Worm (Caenorhabditis elegans): ENCODE data around the gene F42A6.6.

F42A6.6 gene

DNA sequence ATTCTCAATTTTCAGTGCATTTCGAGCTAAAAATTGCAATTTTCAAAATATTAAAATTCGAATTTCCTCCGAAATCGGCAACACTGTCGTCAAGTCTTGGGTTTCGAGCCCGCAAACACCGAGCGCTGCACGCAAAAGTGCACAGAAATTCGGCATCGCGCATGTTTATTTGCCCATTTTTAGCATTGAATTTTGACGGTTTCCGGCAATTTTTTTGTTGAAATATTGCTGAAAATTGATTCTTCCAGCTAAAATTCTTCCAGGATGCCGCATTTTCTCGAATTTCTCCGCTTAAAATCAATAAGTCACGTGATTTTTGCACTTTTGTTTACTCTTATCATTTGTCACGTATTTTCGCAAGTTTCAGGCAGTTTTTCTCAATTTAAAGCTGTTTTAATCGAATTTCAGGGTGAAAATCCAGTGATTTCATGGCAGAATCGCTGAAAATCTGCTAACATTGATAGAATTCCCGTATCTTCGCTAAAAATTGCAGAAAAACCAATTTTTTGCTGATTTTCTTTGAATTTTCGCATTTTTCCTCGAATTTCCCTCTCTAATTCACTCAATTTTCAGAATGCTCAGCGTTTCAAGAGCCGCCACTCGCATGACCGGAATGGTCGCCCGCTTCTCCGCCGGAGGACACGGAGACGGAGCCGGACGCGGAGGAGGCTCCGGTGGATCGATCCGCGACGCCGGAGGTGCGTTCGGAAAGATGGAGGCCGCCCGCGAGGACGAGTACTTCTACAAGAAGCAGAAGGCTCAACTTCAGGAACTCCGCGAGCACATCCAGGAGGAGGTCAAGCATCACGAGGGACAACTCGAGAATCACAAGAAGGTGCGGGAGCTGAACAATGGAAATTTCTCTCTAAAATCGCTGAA is 48.9 kb upstream of the F42A6.6 start, which contains the start of gene mai-2 (continued):
- TF ChIP-seq T20F7.1 (GFP tag; optimal IDR thresholded peaks at IDR 0.05) (peak; percentile 39), nhr-25 (tag; optimal IDR thresholded peaks at IDR 0.05; ENCODE audit: borderline replicate concordance, insufficient read depth) (peak; percentile 28), ceh-32 (tag; optimal IDR thresholded peaks at IDR 0.05; ENCODE audit: poor library complexity) (no peak), nhr-6 (tag; optimal IDR thresholded peaks at IDR 0.05) (peak; percentile 42), daf-8 (GFP tag; IDR thresholded peaks at IDR 0.05) (no peak), ceh-62 (tag; optimal IDR thresholded peaks at IDR 0.05) (no peak), nhr-77 (tag; optimal IDR thresholded peaks at IDR 0.05) (peak; percentile 18), Y105C5A.15 (GFP tag; IDR thresholded peaks at IDR 0.05) (no peak), php-3 (GFP tag; IDR thresholded peaks at IDR 0.05) (0 out of 2 replicates have a peak, but pooled peaks have one; percentile 38), vab-7 (GFP tag; IDR thresholded peaks at IDR 0.05) (no peak), F26F4.8 (GFP tag; conservative IDR thresholded peaks at IDR 0.05) (no peak), dmd-8 (GFP tag; IDR thresholded peaks at IDR 0.05) (no peak), lin-29 (GFP tag; IDR thresholded peaks at IDR 0.05) (no peak), dmd-6 (GFP tag; IDR thresholded peaks at IDR 0.05) (no peak), fkh-10 (GFP tag; optimal IDR thresholded peaks at IDR 0.05) (no peak), egl-27 (tag; optimal IDR thresholded peaks at IDR 0.05) (no peak), nhr-41 (GFP tag; IDR thresholded peaks at IDR 0.05) (no peak), dmd-9 (GFP tag; IDR thresholded peaks at IDR 0.05) (no peak), F37D6.2 (tag; optimal IDR thresholded peaks at IDR 0.05) (no peak), aha-1 (tag) (peak; percentile 93), T26A8.4 (GFP tag; IDR thresholded peaks at IDR 0.05) (no peak), ceh-20 (GFP tag; IDR thresholded peaks at IDR 0.05) (0 out of 2 replicates have a peak, but pooled peaks have one; percentile 20), egl-43 (GFP tag; IDR thresholded peaks at IDR 0.05) (no peak), nhr-111 (GFP tag; optimal IDR thresholded peaks at IDR 0.05) (no peak), unc-39 (tag; optimal IDR thresholded peaks at IDR 0.05) (no peak), mep-1 (tag; optimal IDR thresholded peaks at IDR 0.05) (peak; percentile 18), nhr-10 (tag; optimal IDR thresholded peaks at IDR 0.05) (no peak)

DNA sequence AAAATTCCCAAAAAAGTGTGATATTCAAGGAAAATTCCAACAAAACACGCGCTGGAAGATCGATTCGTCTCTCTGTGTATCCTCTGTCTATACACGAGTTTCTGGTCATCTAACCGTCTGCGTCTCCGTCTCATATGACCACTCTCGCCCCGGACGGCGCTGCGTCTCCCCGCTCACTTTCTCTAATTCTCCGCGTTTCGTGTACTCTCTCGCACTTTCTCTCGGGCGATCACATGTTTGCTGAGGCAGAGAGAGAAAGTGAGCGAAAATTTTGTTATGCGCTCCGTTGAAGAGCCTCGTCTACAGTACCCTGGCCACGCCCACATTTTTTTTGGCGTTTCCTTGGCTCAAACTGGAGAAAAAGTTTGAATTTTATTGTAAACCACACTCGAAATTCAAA is 47.9 kb upstream of the F42A6.6 start:
- no peak for TF ChIP-seq F44E2.7 (GFP tag; IDR thresholded peaks at IDR 0.05)
- TF ChIP-seq arid-1 (GFP tag; conservative IDR thresholded peaks at IDR 0.05) = peak; percentile 68; the same call in 1 of the 2 replicates
- TF ChIP-seq ceh-20 (GFP tag; IDR thresholded peaks at IDR 0.05) = peak; percentile 91
- peak; percentile 39 for TF ChIP-seq spr-3 (GFP tag; optimal IDR thresholded peaks at IDR 0.05)
- no peak for TF ChIP-seq Y75B8A.6 (GFP tag; IDR thresholded peaks at IDR 0.05)
- TF ChIP-seq nhr-48 (tag; optimal IDR thresholded peaks at IDR 0.05) = peak; percentile 63
- TF ChIP-seq snpc-1.2 (GFP tag; IDR thresholded peaks at IDR 0.05) = peak; percentile 46; the same call in 1 of the 2 replicates
- peak; percentile 49 for TF ChIP-seq F10B5.3 (tag; optimal IDR thresholded peaks at IDR 0.05)
- no peak for TF ChIP-seq vab-7 (GFP tag; IDR thresholded peaks at IDR 0.05)
- no peak for TF ChIP-seq ceh-32 (tag; optimal IDR thresholded peaks at IDR 0.05; ENCODE audit: poor library complexity)
- peak; percentile 79 for TF ChIP-seq F37D6.2 (tag; optimal IDR thresholded peaks at IDR 0.05)
- TF ChIP-seq dmd-6 (GFP tag; IDR thresholded peaks at IDR 0.05) = peak; percentile 88
- TF ChIP-seq lin-38 (GFP tag; IDR thresholded peaks at IDR 0.05) = peak; percentile 87
- no peak for TF ChIP-seq unc-130 (GFP tag; optimal IDR thresholded peaks at IDR 0.05)
- peak; percentile 44 for TF ChIP-seq fkh-10 (GFP tag; optimal IDR thresholded peaks at IDR 0.05)
- TF ChIP-seq dve-1 (tag; optimal IDR thresholded peaks at IDR 0.05; ENCODE audit: insufficient read depth) = peak; percentile 89
- TF ChIP-seq gei-8 (GFP tag; optimal IDR thresholded peaks at IDR 0.05) = no peak
- peak; percentile 84 for TF ChIP-seq pha-4 (GFP tag; IDR thresholded peaks at IDR 0.05)
- TF ChIP-seq pha-4 (tag; optimal IDR thresholded peaks at IDR 0.05) = no peak
- no peak for TF ChIP-seq nhr-237 (tag; optimal IDR thresholded peaks at IDR 0.05)
- no peak for TF ChIP-seq zip-11 (GFP tag; IDR thresholded peaks at IDR 0.05)
- no peak for TF ChIP-seq lin-29 (GFP tag; IDR thresholded peaks at IDR 0.05)
- TF ChIP-seq ceh-28 (tag; optimal IDR thresholded peaks at IDR 0.05) = peak; percentile 28
- no peak for TF ChIP-seq egl-27 (tag; optimal IDR thresholded peaks at IDR 0.05)
- no peak for TF ChIP-seq D1046.2 (GFP tag; IDR thresholded peaks at IDR 0.05)
- peak; percentile 37 for TF ChIP-seq nhr-25 (tag; optimal IDR thresholded peaks at IDR 0.05; ENCODE audit: borderline replicate concordance, insufficient read depth)
- TF ChIP-seq dmd-8 (GFP tag; IDR thresholded peaks at IDR 0.05) = no peak
- no peak for TF ChIP-seq sdz-12 (GFP tag; optimal IDR thresholded peaks at IDR 0.05)
- TF ChIP-seq ceh-82 (tag; optimal IDR thresholded peaks at IDR 0.05) = no peak
- peak; percentile 72 for TF ChIP-seq madf-9 (GFP tag; conservative IDR thresholded peaks at IDR 0.05)
- no peak for TF ChIP-seq ztf-11 (tag; optimal IDR thresholded peaks at IDR 0.05)

Measured in whole organism, L4 larva.